Worm (Caenorhabditis elegans): ENCODE results near the gene pph-1.

ce11 chrV:10657959-10658358 is 44.4 kb upstream of the pph-1 start, which contains the start of gene tut-2:
- TF ChIP-seq mdl-1 (tag; optimal IDR thresholded peaks at IDR 0.05): no peak
- TF ChIP-seq nhr-85 (tag): no peak
- TF ChIP-seq aly-2 (tag; optimal IDR thresholded peaks at IDR 0.05): no peak
- TF ChIP-seq lsy-2 (tag; optimal IDR thresholded peaks at IDR 0.05): no peak
- no peak for TF ChIP-seq sptf-1 (tag; optimal IDR thresholded peaks at IDR 0.05)
- TF ChIP-seq nhr-28 (tag; optimal IDR thresholded peaks at IDR 0.05): no peak

All from whole organism, L1 larva.